Worm (Caenorhabditis elegans): ENCODE data around the gene F34H10.3.
"Not testable (repeated sequence)": the region's sequence is repeated elsewhere in the genome, so short reads cannot be mapped to it uniquely, and the experiment has no call there.

The F34H10.3 gene

DNA sequence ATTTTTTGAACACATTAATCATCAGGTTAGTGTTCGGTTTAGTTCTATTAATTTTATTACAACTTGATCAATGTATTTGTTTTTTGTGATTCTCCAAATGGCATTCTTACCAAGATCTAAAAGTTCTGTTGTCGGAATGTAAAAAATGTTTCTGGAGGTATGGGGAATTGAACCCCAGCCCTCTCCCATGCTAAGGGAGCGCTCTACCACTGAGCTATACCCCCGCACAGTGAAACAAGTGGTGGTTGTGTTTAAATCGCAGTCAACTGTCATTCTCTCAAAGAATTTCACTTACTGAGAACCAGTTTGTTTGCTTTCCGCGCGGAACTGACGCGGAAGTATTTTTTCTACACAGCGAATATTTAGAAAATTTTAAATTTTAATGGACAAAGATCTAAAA, 2.9 kb upstream of the F34H10.3 start:
- peak; percentile 81 for TF ChIP-seq klf-2 (GFP tag; conservative IDR thresholded peaks at IDR 0.05)
- TF ChIP-seq tab-1 (GFP tag; IDR thresholded peaks at IDR 0.05), result peak; percentile 96
- TF ChIP-seq cog-1 (tag; optimal IDR thresholded peaks at IDR 0.05), result peak; percentile 79
- peak; percentile 92 for TF ChIP-seq T22C8.4 (GFP tag; IDR thresholded peaks at IDR 0.05)
- TF ChIP-seq flt-1 (GFP tag; IDR thresholded peaks at IDR 0.05), result peak; percentile 97
- TF ChIP-seq ztf-23 (GFP tag; IDR thresholded peaks at IDR 0.05), result peak; percentile 94
- peak; percentile 86 for TF ChIP-seq ref-1 (GFP tag; conservative IDR thresholded peaks at IDR 0.05)
- peak; percentile 74 for TF ChIP-seq ztf-29 (GFP tag; IDR thresholded peaks at IDR 0.05)
- TF ChIP-seq med-1 (GFP tag; optimal IDR thresholded peaks at IDR 0.05; ENCODE audit: insufficient read depth), result peak; percentile 77

DNA sequence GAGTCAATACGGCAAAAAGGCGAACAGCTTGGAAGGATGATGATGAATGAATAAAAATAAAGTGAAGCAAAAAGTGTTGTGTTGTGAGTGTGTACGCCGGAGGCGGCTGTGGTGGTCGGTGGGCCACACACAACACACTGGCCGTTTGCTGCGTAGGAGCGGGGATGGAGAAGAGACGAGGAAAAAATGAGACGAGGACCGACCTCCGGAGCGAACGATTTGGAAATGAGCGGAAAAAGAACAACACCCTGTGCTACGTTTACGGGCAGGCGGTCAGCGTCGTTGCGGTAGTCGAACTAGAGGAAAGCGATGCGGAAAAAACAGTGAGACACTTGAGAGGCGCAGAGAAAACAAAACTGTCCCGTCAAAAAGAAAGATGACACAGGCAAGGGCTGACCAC, 2.3 kb upstream of the F34H10.3 start:
- TF ChIP-seq flt-1 (GFP tag; IDR thresholded peaks at IDR 0.05) (0 out of 2 replicates have a peak, but pooled peaks have one; percentile 50), ztf-29 (GFP tag; IDR thresholded peaks at IDR 0.05) (no peak), ztf-23 (GFP tag; IDR thresholded peaks at IDR 0.05) (0 out of 2 replicates have a peak, but pooled peaks have one; percentile 15), med-1 (GFP tag; optimal IDR thresholded peaks at IDR 0.05; ENCODE audit: insufficient read depth) (no peak)

DNA sequence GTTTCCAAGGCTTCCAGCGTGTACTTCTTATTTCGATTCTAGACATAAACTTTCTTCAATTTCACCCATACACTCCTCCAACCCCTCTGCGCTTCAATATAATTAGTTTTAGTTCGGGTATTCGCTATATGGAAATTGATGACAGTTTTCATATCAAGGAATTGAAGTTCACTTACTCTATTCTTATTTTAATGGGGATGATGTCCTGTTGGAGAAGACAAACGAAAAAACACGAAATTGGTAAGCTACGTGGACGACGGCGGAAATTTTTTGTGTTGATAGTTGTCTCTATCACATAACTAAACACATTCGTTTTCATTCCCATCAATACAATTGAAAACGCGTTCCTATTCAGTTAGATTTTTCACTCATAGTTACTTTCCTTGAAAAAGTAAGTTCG, 551 bp upstream of the F34H10.3 start, which contains the start of gene F34H10.5:
Gene F34H10.5, plus strand, starts transcription at position 301 of the 400 bp plus-strand sequence.
- TF ChIP-seq med-1 (GFP tag; optimal IDR thresholded peaks at IDR 0.05; ENCODE audit: insufficient read depth) (no peak), klf-2 (GFP tag; conservative IDR thresholded peaks at IDR 0.05) (no peak), flt-1 (GFP tag; IDR thresholded peaks at IDR 0.05) (no peak), ref-1 (GFP tag; conservative IDR thresholded peaks at IDR 0.05) (no peak), ztf-23 (GFP tag; IDR thresholded peaks at IDR 0.05) (no peak), ztf-29 (GFP tag; IDR thresholded peaks at IDR 0.05) (no peak), cog-1 (tag; optimal IDR thresholded peaks at IDR 0.05) (no peak), T22C8.4 (GFP tag; IDR thresholded peaks at IDR 0.05) (no peak), tab-1 (GFP tag; IDR thresholded peaks at IDR 0.05) (no peak)

DNA sequence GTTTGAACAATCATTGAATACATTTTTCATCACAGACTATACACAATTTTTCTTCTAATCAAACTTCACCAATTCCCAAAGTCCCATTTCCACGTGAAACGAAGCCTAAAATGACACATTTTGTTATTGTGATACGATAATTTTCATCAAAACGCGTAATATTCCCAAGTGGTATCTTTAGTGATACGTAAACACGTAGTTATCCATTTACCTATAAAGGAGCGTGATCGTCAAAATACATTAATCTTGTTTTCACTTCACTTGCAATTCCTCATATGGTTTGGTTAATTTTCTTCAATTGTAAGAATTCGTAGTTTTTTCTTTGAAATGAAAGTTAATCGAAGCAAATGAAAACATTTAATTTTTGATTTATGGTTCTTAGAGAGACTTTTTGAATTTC, 5.3 kb downstream of the F34H10.3 start:
- no peak for TF ChIP-seq flt-1 (GFP tag; IDR thresholded peaks at IDR 0.05)
- no peak for TF ChIP-seq tab-1 (GFP tag; IDR thresholded peaks at IDR 0.05)

DNA sequence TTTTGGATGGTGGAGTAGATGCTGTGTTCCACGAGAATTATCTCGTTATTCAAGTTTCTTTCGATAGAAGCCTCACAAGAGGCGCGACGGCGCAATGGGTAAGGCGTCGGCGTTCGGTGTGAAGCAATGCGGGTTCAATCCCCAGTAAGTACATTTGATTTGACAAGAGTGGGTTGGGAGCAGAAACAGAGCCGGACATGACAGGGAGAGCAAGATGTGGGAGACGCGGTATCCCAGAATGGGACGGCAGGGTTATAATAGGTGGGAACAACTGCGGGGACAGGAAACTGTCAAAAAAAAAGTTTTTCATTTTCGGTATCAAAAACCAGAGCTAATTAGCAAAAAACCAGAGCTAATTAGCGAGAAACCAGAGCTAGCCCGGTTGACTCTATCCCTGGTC, 7.7 kb downstream of the F34H10.3 start:
- TF ChIP-seq tab-1 (GFP tag; IDR thresholded peaks at IDR 0.05), result 0 out of 2 replicates have a peak, but pooled peaks have one; percentile 27

- not testable (repeated sequence) for TF ChIP-seq tab-1 (GFP tag; IDR thresholded peaks at IDR 0.05); med-1 (GFP tag; optimal IDR thresholded peaks at IDR 0.05; ENCODE audit: insufficient read depth); klf-2 (GFP tag; conservative IDR thresholded peaks at IDR 0.05)
These were observed 9.0 kb downstream of the F34H10.3 start, which contains the start of gene F34H10.1 for ce11 chrX:9625824-9626223. F34H10.1 (plus strand) TSS chrX:9626124.

- peak; percentile 73 for TF ChIP-seq tab-1 (GFP tag; IDR thresholded peaks at IDR 0.05)
- TF ChIP-seq ztf-23 (GFP tag; IDR thresholded peaks at IDR 0.05), result peak; percentile 75
- no peak for TF ChIP-seq ztf-29 (GFP tag; IDR thresholded peaks at IDR 0.05)
- TF ChIP-seq ref-1 (GFP tag; conservative IDR thresholded peaks at IDR 0.05), result 0 out of 2 replicates have a peak, but pooled peaks have one; percentile 37
- TF ChIP-seq flt-1 (GFP tag; IDR thresholded peaks at IDR 0.05), result peak; percentile 83
- peak; percentile 32; the same call in 1 of the 2 replicates for TF ChIP-seq T22C8.4 (GFP tag; IDR thresholded peaks at IDR 0.05)
These were observed 12.2 kb downstream of the F34H10.3 start for ce11 chrX:9622609-9623008.

- TF ChIP-seq tab-1 (GFP tag; IDR thresholded peaks at IDR 0.05) (no peak), ref-1 (GFP tag; conservative IDR thresholded peaks at IDR 0.05) (no peak), klf-2 (GFP tag; conservative IDR thresholded peaks at IDR 0.05) (no peak), ztf-23 (GFP tag; IDR thresholded peaks at IDR 0.05) (no peak), med-1 (GFP tag; optimal IDR thresholded peaks at IDR 0.05; ENCODE audit: insufficient read depth) (no peak), T22C8.4 (GFP tag; IDR thresholded peaks at IDR 0.05) (no peak), flt-1 (GFP tag; IDR thresholded peaks at IDR 0.05) (no peak), cog-1 (tag; optimal IDR thresholded peaks at IDR 0.05) (no peak), ztf-29 (GFP tag; IDR thresholded peaks at IDR 0.05) (no peak)
These were observed 14.7 kb downstream of the F34H10.3 start, which contains the start of gene C11E4.8 for ce11 chrX:9620136-9620535. C11E4.8 (plus strand) TSS chrX:9620436.

ce11 chrX:9616919-9617318, 17.9 kb downstream of the F34H10.3 start, which contains the start of gene C11E4.7:
C11E4.7 (plus strand) TSS chrX:9617219.
- TF ChIP-seq ref-1 (GFP tag; conservative IDR thresholded peaks at IDR 0.05) (no peak), med-1 (GFP tag; optimal IDR thresholded peaks at IDR 0.05; ENCODE audit: insufficient read depth) (no peak), flt-1 (GFP tag; IDR thresholded peaks at IDR 0.05) (no peak), tab-1 (GFP tag; IDR thresholded peaks at IDR 0.05) (no peak), klf-2 (GFP tag; conservative IDR thresholded peaks at IDR 0.05) (no peak), ztf-29 (GFP tag; IDR thresholded peaks at IDR 0.05) (no peak), cog-1 (tag; optimal IDR thresholded peaks at IDR 0.05) (no peak), ztf-23 (GFP tag; IDR thresholded peaks at IDR 0.05) (no peak), T22C8.4 (GFP tag; IDR thresholded peaks at IDR 0.05) (no peak)

- no peak for TF ChIP-seq klf-2 (GFP tag; conservative IDR thresholded peaks at IDR 0.05)
- TF ChIP-seq tab-1 (GFP tag; IDR thresholded peaks at IDR 0.05), result no peak
- TF ChIP-seq med-1 (GFP tag; optimal IDR thresholded peaks at IDR 0.05; ENCODE audit: insufficient read depth), result no peak
- no peak for TF ChIP-seq T22C8.4 (GFP tag; IDR thresholded peaks at IDR 0.05)
These were observed 24.7 kb downstream of the F34H10.3 start, which contains the start of gene C11E4.6 for ce11 chrX:9610040-9610613. C11E4.6 (plus strand) TSS chrX:9610563.

DNA sequence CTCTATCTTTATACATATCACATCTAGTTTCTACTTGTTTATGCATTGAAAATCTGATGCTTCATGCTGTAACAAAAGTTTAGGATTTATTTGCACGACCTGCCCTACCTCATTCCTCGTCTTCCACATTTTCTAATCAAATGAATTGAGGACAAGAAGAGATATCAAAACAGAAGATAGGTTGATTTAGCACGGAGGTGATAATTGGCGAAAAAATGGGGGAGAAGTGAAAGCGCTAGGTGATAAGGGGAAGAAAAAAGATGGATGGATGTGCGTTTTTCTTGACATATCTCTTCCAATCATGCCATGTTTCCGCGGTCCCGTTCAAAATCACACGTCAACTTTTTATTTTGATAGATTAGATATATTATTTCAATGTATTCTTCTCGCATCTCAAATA, 26.7 kb downstream of the F34H10.3 start:
- no peak for TF ChIP-seq ztf-23 (GFP tag; IDR thresholded peaks at IDR 0.05)
- TF ChIP-seq T22C8.4 (GFP tag; IDR thresholded peaks at IDR 0.05), result no peak
- no peak for TF ChIP-seq flt-1 (GFP tag; IDR thresholded peaks at IDR 0.05)
- TF ChIP-seq cog-1 (tag; optimal IDR thresholded peaks at IDR 0.05), result no peak
- no peak for TF ChIP-seq med-1 (GFP tag; optimal IDR thresholded peaks at IDR 0.05; ENCODE audit: insufficient read depth)
- TF ChIP-seq klf-2 (GFP tag; conservative IDR thresholded peaks at IDR 0.05), result no peak
- TF ChIP-seq tab-1 (GFP tag; IDR thresholded peaks at IDR 0.05), result no peak
- no peak for TF ChIP-seq ztf-29 (GFP tag; IDR thresholded peaks at IDR 0.05)
- TF ChIP-seq ref-1 (GFP tag; conservative IDR thresholded peaks at IDR 0.05), result no peak
